Worm (Caenorhabditis elegans) whole organism, L1 larva: ENCODE measurements around the gene R12C12.5.

Experiments used
- C34B4.2 ChIP-seq: sonication (generic microtip); optimal IDR thresholded peaks from 2 replicates; lab custom pipeline; 2017; ENCODE audit warnings: mild to moderate bottlenecking, missing genetic modification characterization, missing compliant biosample characterization
- F16B12.6 ChIP-seq: fragments of 150-350 bp; optimal IDR thresholded peaks from 2 replicates; lab custom pipeline; 2014; ENCODE audit warnings: missing biosample characterization, missing genetic modification characterization
- Y116A8C.19 ChIP-seq: sonication (generic microtip); optimal IDR thresholded peaks from 2 replicates; lab custom pipeline; 2016; ENCODE audit warnings: missing compliant biosample characterization, missing genetic modification characterization, borderline replicate concordance
- aly-2 ChIP-seq: fragments of 150-350 bp; optimal IDR thresholded peaks from 2 replicates; lab custom pipeline; 2014; ENCODE audit warnings: missing biosample characterization, missing genetic modification characterization
- ama-1 ChIP-seq: fragments of 150-350 bp; optimal IDR thresholded peaks from 2 replicates; lab custom pipeline; 2014
- blmp-1 ChIP-seq: fragments of 150-350 bp; optimal IDR thresholded peaks from 2 replicates; lab custom pipeline; 2014; ENCODE audit warnings: missing biosample characterization, missing genetic modification characterization
- ceh-63 ChIP-seq: fragments of 200-800 bp; sonication (Bioruptor generic); optimal IDR thresholded peaks from 2 replicates; lab custom pipeline; 2018; ENCODE audit warnings: mild to moderate bottlenecking, missing genetic modification characterization, missing compliant biosample characterization
- ceh-8 ChIP-seq: fragments of 200-800 bp; sonication (Bioruptor generic); optimal IDR thresholded peaks from 2 replicates; lab custom pipeline; 2018; ENCODE audit warnings: mild to moderate bottlenecking, missing genetic modification characterization, moderate library complexity, missing compliant biosample characterization
- ceh-82 ChIP-seq, 3 experiments: fragments of 150-350 bp in 1 of 3; sonication (generic microtip) in 2 of 3; optimal IDR thresholded peaks; 2 replicates each; lab custom pipeline; 2014 to 2017; ENCODE audit warnings: missing biosample characterization in 3 of 3, missing genetic modification characterization in 3 of 3
- ceh-88 ChIP-seq: fragments of 200-800 bp; sonication (Bioruptor generic); IDR thresholded peaks from 2 replicates; pipeline ENCODE4 v1.3.6; 2022; ENCODE audit warnings: missing genetic modification characterization, missing compliant biosample characterization
- ceh-90 ChIP-seq: sonication (generic microtip); optimal IDR thresholded peaks from 2 replicates; lab custom pipeline; 2016; ENCODE audit warnings: missing genetic modification characterization, missing compliant biosample characterization
- ces-1 ChIP-seq: fragments of 150-350 bp; optimal IDR thresholded peaks from 2 replicates; lab custom pipeline; 2014; ENCODE audit warnings: missing biosample characterization, missing genetic modification reagents, missing genetic modification characterization
- efl-3 ChIP-seq: fragments of 200-800 bp; sonication (Bioruptor generic); optimal IDR thresholded peaks from 2 replicates; lab custom pipeline; 2018; ENCODE audit warnings: mild to moderate bottlenecking, missing genetic modification characterization, missing compliant biosample characterization
- egl-13 ChIP-seq: sonication (generic microtip); optimal IDR thresholded peaks from 2 replicates; lab custom pipeline; 2016; ENCODE audit warnings: missing genotype, missing genetic modification reagents, missing genetic modification characterization, missing compliant biosample characterization
- egl-27 ChIP-seq, 2 experiments: fragments of 150-350 bp in 1 of 2; sonication (generic microtip); optimal IDR thresholded peaks; 3 replicates each; lab custom pipeline; 2017 to 2018; ENCODE audit warnings: missing biosample characterization in 2 of 2, missing genetic modification characterization in 2 of 2, missing genetic modification reagents in 2 of 2
- elt-2 ChIP-seq: sonication (generic microtip); optimal IDR thresholded peaks from 2 replicates; lab custom pipeline; 2016; ENCODE audit warnings: missing genetic modification characterization, mild to moderate bottlenecking, inconsistent platforms, missing compliant biosample characterization, missing genetic modification reagents
- ets-5 ChIP-seq: fragments of 200-800 bp; sonication (Bioruptor generic); IDR thresholded peaks from 2 replicates; pipeline ENCODE4 v1.3.6; 2022; ENCODE audit warnings: missing genetic modification characterization, missing compliant biosample characterization
- fkh-10 ChIP-seq: sonication (generic microtip); optimal IDR thresholded peaks from 2 replicates; lab custom pipeline; 2017; ENCODE audit warnings: missing biosample characterization, missing genetic modification reagents, missing genetic modification characterization
- fkh-4 ChIP-seq: sonication (generic microtip); optimal IDR thresholded peaks from 2 replicates; lab custom pipeline; 2016; ENCODE audit warnings: missing compliant biosample characterization, missing genetic modification characterization, borderline replicate concordance
- fos-1 ChIP-seq: fragments of 150-350 bp; optimal IDR thresholded peaks from 2 replicates; lab custom pipeline; 2014; ENCODE audit warnings: missing biosample characterization, missing genetic modification characterization
- grh-1 ChIP-seq: fragments of 200-800 bp; sonication (Bioruptor generic); IDR thresholded peaks from 2 replicates; pipeline ENCODE4 v1.3.6; 2022; ENCODE audit warnings: missing genetic modification reagents, missing genetic modification characterization, missing compliant biosample characterization
- isw-1 ChIP-seq: fragments of 200-800 bp; sonication (Bioruptor generic); IDR thresholded peaks from 2 replicates; pipeline ENCODE4 v1.3.6; 2022; ENCODE audit warnings: missing genetic modification characterization, missing compliant biosample characterization
- jun-1 ChIP-seq: fragments of 150-350 bp; optimal IDR thresholded peaks from 2 replicates; lab custom pipeline; 2014; ENCODE audit warnings: missing biosample characterization, missing genetic modification reagents, missing genetic modification characterization
- lin-14 ChIP-seq: fragments of 200-800 bp; sonication (Bioruptor generic); optimal IDR thresholded peaks from 2 replicates; lab custom pipeline; 2018; ENCODE audit warnings: mild to moderate bottlenecking, missing genetic modification characterization, moderate library complexity, missing compliant biosample characterization
- mab-9 ChIP-seq: fragments of 200-800 bp; sonication (Bioruptor generic); IDR thresholded peaks from 2 replicates; pipeline ENCODE4 v1.3.6; 2022; ENCODE audit warnings: missing genetic modification reagents, missing genetic modification characterization, missing compliant biosample characterization
- mdl-1 ChIP-seq, 2 experiments: fragments of 150-350 bp; optimal IDR thresholded peaks; 2 replicates each; lab custom pipeline; 2014 to 2017; ENCODE audit warnings: missing biosample characterization in 2 of 2, missing genetic modification characterization in 2 of 2, inconsistent platforms in 1 of 2
- mef-2 ChIP-seq: fragments of 150-350 bp; optimal IDR thresholded peaks from 2 replicates; lab custom pipeline; 2014; ENCODE audit warnings: missing biosample characterization, missing genetic modification characterization
- mep-1 ChIP-seq: fragments of 150-350 bp; optimal IDR thresholded peaks from 2 replicates; lab custom pipeline; 2014; ENCODE audit warnings: missing biosample characterization, missing genetic modification characterization
- nhr-11 ChIP-seq: fragments of 150-350 bp; optimal IDR thresholded peaks from 2 replicates; lab custom pipeline; 2014; ENCODE audit warnings: missing biosample characterization, missing genetic modification characterization
- nhr-12 ChIP-seq: sonication (generic microtip); optimal IDR thresholded peaks from 2 replicates; lab custom pipeline; 2017; ENCODE audit warnings: missing biosample characterization, missing genetic modification characterization
- nhr-20 ChIP-seq: sonication (generic microtip); optimal IDR thresholded peaks from 2 replicates; lab custom pipeline; 2016; ENCODE audit warnings: mild to moderate bottlenecking, missing genetic modification characterization, missing compliant biosample characterization
- nhr-76 ChIP-seq: sonication (generic microtip); optimal IDR thresholded peaks from 2 replicates; lab custom pipeline; 2017; ENCODE audit warnings: missing biosample characterization, missing genetic modification characterization
- nhr-84 ChIP-seq: sonication (generic microtip); optimal IDR thresholded peaks from 2 replicates; lab custom pipeline; 2017; ENCODE audit warnings: missing biosample characterization, missing genetic modification characterization
- nhr-85 ChIP-seq: sonication (generic microtip); peaks from one replicate; lab custom pipeline; 2016; ENCODE audit warnings: missing genetic modification characterization, inconsistent platforms, missing compliant biosample characterization
- nhr-90 ChIP-seq: sonication (generic microtip); optimal IDR thresholded peaks from 2 replicates; lab custom pipeline; 2016; ENCODE audit warnings: mild to moderate bottlenecking, missing genetic modification characterization, missing compliant biosample characterization; ENCODE audit not compliant: poor library complexity
- pax-3 ChIP-seq: fragments of 200-800 bp; sonication (Bioruptor generic); optimal IDR thresholded peaks from 2 replicates; lab custom pipeline; 2018; ENCODE audit warnings: mild to moderate bottlenecking, missing genetic modification characterization, moderate library complexity, missing compliant biosample characterization
- rnt-1 ChIP-seq: sonication (generic microtip); optimal IDR thresholded peaks from 2 replicates; lab custom pipeline; 2016; ENCODE audit warnings: mild to moderate bottlenecking, missing genetic modification characterization, moderate library complexity, missing compliant biosample characterization
- snpc-4 ChIP-seq: fragments of 150-350 bp; optimal IDR thresholded peaks from 2 replicates; lab custom pipeline; 2014; ENCODE audit warnings: missing biosample characterization, missing genetic modification characterization
- sptf-1 ChIP-seq: fragments of 150-350 bp; optimal IDR thresholded peaks from 2 replicates; lab custom pipeline; 2014; ENCODE audit warnings: missing biosample characterization, missing genetic modification characterization
- sup-37 ChIP-seq: fragments of 200-800 bp; sonication (Bioruptor generic); optimal IDR thresholded peaks from 2 replicates; lab custom pipeline; 2018; ENCODE audit warnings: mild to moderate bottlenecking, missing genetic modification characterization, missing compliant biosample characterization
- swsn-7 ChIP-seq: sonication (generic microtip); optimal IDR thresholded peaks from 2 replicates; lab custom pipeline; 2016; ENCODE audit warnings: missing genetic modification characterization, missing compliant biosample characterization
- tbx-2 ChIP-seq: sonication (generic microtip); optimal IDR thresholded peaks from 2 replicates; lab custom pipeline; 2016; ENCODE audit warnings: missing genetic modification characterization, missing compliant biosample characterization
- unc-62 ChIP-seq: fragments of 150-350 bp; optimal IDR thresholded peaks from 2 replicates; lab custom pipeline; 2014; ENCODE audit warnings: missing biosample characterization, missing genetic modification reagents, missing genetic modification characterization
- unc-98 ChIP-seq: fragments of 200-800 bp; sonication (Bioruptor generic); IDR thresholded peaks from 2 replicates; pipeline ENCODE4 v1.3.6; 2022; ENCODE audit warnings: missing genetic modification characterization, missing compliant biosample characterization
- vab-15 ChIP-seq: sonication (generic microtip); optimal IDR thresholded peaks from 2 replicates; lab custom pipeline; 2017; ENCODE audit warnings: missing genotype, mild to moderate bottlenecking, missing genetic modification characterization, missing compliant biosample characterization
- xbp-1 ChIP-seq: sonication (generic microtip); optimal IDR thresholded peaks from 2 replicates; lab custom pipeline; 2016; ENCODE audit warnings: missing genetic modification characterization, missing compliant biosample characterization
- zag-1 ChIP-seq: fragments of 150-350 bp; optimal IDR thresholded peaks from 2 replicates; lab custom pipeline; 2014; ENCODE audit warnings: missing biosample characterization, missing genetic modification characterization
- ztf-11 ChIP-seq, 2 experiments: sonication (generic microtip); optimal IDR thresholded peaks; 2 replicates each; lab custom pipeline; 2016 to 2017; ENCODE audit warnings: missing genetic modification characterization in 2 of 2, missing biosample characterization in 1 of 2, missing compliant biosample characterization in 1 of 2

The R12C12.5 gene

ce11 chrII:6077604-6078003, 32.7 kb upstream of the R12C12.5 start, which contains the start of gene H12I13.6:
TSS of gene H12I13.6 (plus strand) at chrII:6077904.
- TF ChIP-seq fos-1 (tag; lab: Kevin White, UChicago): no peak
- no peak for TF ChIP-seq Y116A8C.19 (tag; lab: Kevin White, UChicago)

DNA sequence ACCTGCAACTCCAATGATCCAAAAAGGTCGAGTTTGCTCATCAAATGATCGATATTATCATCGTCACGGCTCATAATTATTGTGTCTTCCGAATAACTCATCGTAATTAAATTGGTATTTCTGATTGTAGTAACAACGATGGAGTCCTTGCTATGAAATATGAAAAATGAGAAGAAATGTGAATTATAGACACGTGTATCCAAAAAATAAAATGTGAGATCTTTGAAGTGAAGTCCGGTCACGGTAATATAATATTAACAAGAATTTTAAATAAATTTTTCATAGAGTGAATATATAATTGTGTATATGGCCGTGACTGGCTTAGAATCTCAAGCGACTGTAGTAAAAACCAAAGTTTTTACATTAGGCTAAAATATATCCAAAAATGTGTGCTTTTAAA, 22.1 kb upstream of the R12C12.5 start, which contains the start of gene H12I13.1:
H12I13.1 (minus strand) TSS at position 101 of the 400 bp plus-strand sequence.
- TF ChIP-seq egl-27 (tag; optimal IDR thresholded peaks at IDR 0.05; lab: Kevin White, UChicago) (no peak), fkh-10 (GFP tag; lab: Kevin White, UChicago) (no peak), fkh-4 (tag; lab: Kevin White, UChicago) (no peak), unc-62 (GFP tag; lab: Kevin White, UChicago) (no peak), mab-9 (no peak), vab-15 (no peak), mep-1 (tag; lab: Kevin White, UChicago) (no peak), ceh-8 (GFP tag; lab: Kevin White, UChicago) (no peak), ceh-63 (no peak), fos-1 (tag; lab: Kevin White, UChicago) (no peak), mdl-1 (tag; optimal IDR thresholded peaks at IDR 0.05; lab: Kevin White, UChicago) (no peak), mef-2 (tag; lab: Kevin White, UChicago) (no peak), ztf-11 (tag; optimal IDR thresholded peaks at IDR 0.05; lab: Kevin White, UChicago) (no peak), C34B4.2 (tag; lab: Kevin White, UChicago) (no peak), egl-13 (tag; lab: Kevin White, UChicago) (no peak), ama-1 (lab: Kevin White, UChicago) (no peak), swsn-7 (tag; lab: Kevin White, UChicago) (no peak), nhr-85 (tag; lab: Kevin White, UChicago) (no peak), ces-1 (GFP tag; lab: Kevin White, UChicago) (no peak), lin-14 (no peak)
- TF ChIP-seq, all 84 proteins: peak for 0

DNA sequence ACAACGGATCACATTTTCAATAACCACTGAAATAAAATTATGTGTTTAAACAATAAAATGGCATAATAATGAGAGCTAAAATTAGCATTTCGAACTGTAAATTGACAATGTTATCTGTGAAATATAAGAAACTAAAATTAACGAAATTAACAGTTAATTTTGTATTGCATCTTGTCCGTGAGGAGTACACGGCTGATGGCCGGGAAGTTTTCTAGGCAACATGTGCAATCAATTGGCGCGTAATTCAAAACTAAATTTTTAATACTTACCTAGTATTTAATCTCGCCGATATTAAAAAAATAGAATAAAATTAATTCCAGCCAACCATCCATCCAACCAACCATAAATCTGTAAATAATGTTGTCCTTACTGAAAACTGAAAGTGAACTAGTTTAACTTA, 16.5 kb upstream of the R12C12.5 start:
- peak; percentile 74 for TF ChIP-seq isw-1 (GFP tag; lab: Robert Waterston, UW)
- TF ChIP-seq efl-3 (GFP tag; lab: Kevin White, UChicago): peak; percentile 73
- no peak for TF ChIP-seq nhr-12 (tag; lab: Kevin White, UChicago)
- peak; percentile 62 for TF ChIP-seq snpc-4
- peak; percentile 99 for TF ChIP-seq rnt-1
- peak; percentile 93 for TF ChIP-seq tbx-2 (tag; lab: Kevin White, UChicago)
- TF ChIP-seq unc-98 (GFP tag; lab: Robert Waterston, UW): peak; percentile 74
- TF ChIP-seq nhr-84 (tag; lab: Kevin White, UChicago): no peak
- TF ChIP-seq vab-15: peak; percentile 44
- peak in 1 of 2 experiments; percentile 98 for TF ChIP-seq ztf-11 (tag; optimal IDR thresholded peaks at IDR 0.05; lab: Kevin White, UChicago)
- peak; percentile 93 for TF ChIP-seq pax-3 (tag; lab: Kevin White, UChicago)
- TF ChIP-seq nhr-90 (tag; lab: Kevin White, UChicago): peak; percentile 97
- TF ChIP-seq aly-2 (tag; lab: Kevin White, UChicago): peak; percentile 59
- no peak for TF ChIP-seq nhr-76 (tag; lab: Kevin White, UChicago)
- peak; percentile 67; the same call in 1 of the 2 replicates for TF ChIP-seq mab-9
- TF ChIP-seq elt-2 (tag; lab: Kevin White, UChicago): peak; percentile 82
- TF ChIP-seq nhr-11 (tag; lab: Kevin White, UChicago): peak; percentile 49
- no peak for TF ChIP-seq ceh-63
- peak; percentile 61 to 76 (median 71) for TF ChIP-seq ceh-82 (tag; optimal IDR thresholded peaks at IDR 0.05; lab: Kevin White, UChicago)
- peak; percentile 58 for TF ChIP-seq jun-1
- peak; percentile 1 for TF ChIP-seq fos-1 (tag; lab: Kevin White, UChicago)
- peak; percentile 97 for TF ChIP-seq fkh-4 (tag; lab: Kevin White, UChicago)
- TF ChIP-seq grh-1: peak; percentile 81
- no peak for TF ChIP-seq ces-1 (GFP tag; lab: Kevin White, UChicago)
- no peak for TF ChIP-seq zag-1 (tag; lab: Kevin White, UChicago)
- peak; percentile 43 for TF ChIP-seq F16B12.6 (tag; lab: Kevin White, UChicago)
- no peak for TF ChIP-seq sup-37
- peak; percentile 91 for TF ChIP-seq xbp-1 (tag; lab: Kevin White, UChicago)
- peak; percentile 82 for TF ChIP-seq ceh-88 (GFP tag; lab: Robert Waterston, UW)
- TF ChIP-seq blmp-1 (tag; lab: Kevin White, UChicago): peak; percentile 56
- TF ChIP-seq sptf-1: no peak
- TF ChIP-seq swsn-7 (tag; lab: Kevin White, UChicago): peak; percentile 92
- TF ChIP-seq ceh-90 (tag; lab: Kevin White, UChicago): peak; percentile 97
- no peak for TF ChIP-seq ets-5 (GFP tag; lab: Robert Waterston, UW)
- peak; percentile 95 for TF ChIP-seq nhr-85 (tag; lab: Kevin White, UChicago)
- peak; percentile 94 for TF ChIP-seq nhr-20 (tag; lab: Kevin White, UChicago)
